Worm (Caenorhabditis elegans) whole organism, L2 larva: Measurements from ENCODE around the gene hpo-33.

Experiments
- R02D3.7 ChIP-seq: fragments of 150-350 bp; optimal IDR thresholded peaks from 2 replicates; lab custom pipeline; 2014; ENCODE audit warnings: missing biosample characterization, missing genetic modification characterization
- skn-1 ChIP-seq: sonication (generic microtip); optimal IDR thresholded peaks from 2 replicates; lab custom pipeline; 2017; ENCODE audit warnings: missing biosample characterization, missing genetic modification characterization

DNA sequence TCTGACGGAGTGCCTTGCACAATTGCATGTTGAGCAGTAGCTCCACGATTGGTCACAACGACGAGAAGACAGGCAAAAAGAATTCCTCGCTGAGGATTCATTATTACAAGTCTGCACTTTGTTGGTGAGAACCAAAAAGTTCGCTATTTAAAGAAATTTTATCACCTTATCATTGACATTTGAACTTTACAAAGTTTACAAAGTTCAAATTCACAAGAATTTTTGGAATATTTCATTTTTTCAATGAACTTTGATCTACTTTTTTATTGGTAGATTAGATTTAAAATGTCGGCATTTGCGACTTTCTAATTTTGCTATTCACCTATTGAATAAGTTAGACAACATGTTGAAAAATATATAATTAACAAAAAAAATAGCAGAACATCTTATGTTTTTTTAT, 16.1 kb upstream of the hpo-33 start, which contains the start of gene F49H6.15:
- TF ChIP-seq skn-1 (tag; lab: Kevin White, UChicago) (no peak), R02D3.7 (tag; lab: Kevin White, UChicago) (no peak)
